Worm (Caenorhabditis elegans) whole organism, late embryonic: ENCODE measurements around the gene hpo-10.

Experiments
- ama-1 ChIP-seq: fragments of 150-350 bp; optimal IDR thresholded peaks from 2 replicates; lab custom pipeline; 2014
- ceh-19 ChIP-seq: fragments of 200-800 bp; sonication (Bioruptor generic); optimal IDR thresholded peaks from 2 replicates; lab custom pipeline; 2018; ENCODE audit warnings: mild to moderate bottlenecking, missing genetic modification characterization, missing compliant biosample characterization
- fkh-10 ChIP-seq: fragments of 150-350 bp; optimal IDR thresholded peaks from 2 replicates; lab custom pipeline; 2014; ENCODE audit warnings: missing biosample characterization, missing genetic modification reagents, missing genetic modification characterization
- hlh-30 ChIP-seq: sonication (generic microtip); optimal IDR thresholded peaks from 2 replicates; lab custom pipeline; 2017; ENCODE audit warnings: antibody characterized with exemption, missing genetic modification characterization, missing compliant biosample characterization; ENCODE audit not compliant: insufficient read depth
- pqm-1 ChIP-seq: sonication (generic microtip); optimal IDR thresholded peaks from 2 replicates; lab custom pipeline; 2016; ENCODE audit warnings: missing genetic modification characterization, missing compliant biosample characterization

- TF ChIP-seq fkh-10 (GFP tag; lab: Kevin White, UChicago) (no peak), pqm-1 (tag; lab: Kevin White, UChicago) (no peak), ama-1 (lab: Kevin White, UChicago) (no peak), hlh-30 (tag; lab: Kevin White, UChicago) (no peak), ceh-19 (no peak)
Observed at ce11 chrIII:5897468-5897867, 18.2 kb downstream of the hpo-10 start.
